Worm (Caenorhabditis elegans) whole organism, young adult: ENCODE results near the gene acr-8.

Experiments used
- B0261.1 ChIP-seq: sonication (generic microtip); optimal IDR thresholded peaks from 2 replicates; lab custom pipeline; 2016; ENCODE audit warnings: mild to moderate bottlenecking, missing genetic modification characterization, moderate library complexity, missing compliant biosample characterization
- F39B2.1 ChIP-seq: fragments of 200-800 bp; sonication (Bioruptor generic); IDR thresholded peaks from 2 replicates; pipeline ENCODE4 v1.3.6; 2022; ENCODE audit warnings: missing genetic modification reagents, missing genetic modification characterization, missing compliant biosample characterization
- ama-1 ChIP-seq, 3 experiments: fragments of 150-350 bp in 1 of 3; sonication (generic microtip) in 2 of 3; optimal IDR thresholded peaks; 2 replicates each; lab custom pipeline; 2014 to 2018; ENCODE audit warnings: missing biosample characterization in 2 of 3, missing genetic modification characterization in 2 of 3, missing genetic modification reagents in 2 of 3
- aptf-3 ChIP-seq: fragments of 200-800 bp; sonication (Bioruptor generic); IDR thresholded peaks from 2 replicates; pipeline ENCODE4 v1.3.6; 2022; ENCODE audit warnings: missing genetic modification characterization, missing compliant biosample characterization
- attf-5 ChIP-seq: fragments of 200-800 bp; sonication (Bioruptor generic); optimal IDR thresholded peaks from 2 replicates; lab custom pipeline; 2018; ENCODE audit warnings: mild to moderate bottlenecking, missing genetic modification characterization, missing compliant biosample characterization
- ceh-100 ChIP-seq: fragments of 200-800 bp; sonication (Bioruptor generic); IDR thresholded peaks from 2 replicates; pipeline ENCODE4 v1.3.6; 2022; ENCODE audit warnings: missing genetic modification reagents, missing genetic modification characterization, missing compliant biosample characterization
- ceh-27 ChIP-seq: fragments of 200-800 bp; sonication (Bioruptor generic); optimal IDR thresholded peaks from 2 replicates; lab custom pipeline; 2018; ENCODE audit warnings: mild to moderate bottlenecking, missing genetic modification characterization, moderate library complexity, missing compliant biosample characterization
- ceh-58 ChIP-seq: fragments of 200-800 bp; sonication (Bioruptor generic); IDR thresholded peaks from 2 replicates; pipeline ENCODE4 v1.3.6; 2022; ENCODE audit warnings: missing genetic modification characterization, missing compliant biosample characterization
- nhr-90 ChIP-seq: sonication (generic microtip); optimal IDR thresholded peaks from 2 replicates; lab custom pipeline; 2016; ENCODE audit warnings: missing genotype, mild to moderate bottlenecking, missing genetic modification characterization, missing compliant biosample characterization
- snpc-4 ChIP-seq, 5 experiments: fragments of 150-350 bp in 1 of 5; sonication (generic microtip) in 4 of 5; optimal IDR thresholded peaks; 2 replicates each; lab custom pipeline; 2014 to 2018; ENCODE audit warnings: missing genetic modification characterization in 5 of 5, missing biosample characterization in 3 of 5, antibody characterized with exemption in 2 of 5, mild to moderate bottlenecking in 2 of 5, missing compliant biosample characterization in 2 of 5, missing genotype in 2 of 5, moderate library complexity in 2 of 5, missing genetic modification reagents in 1 of 5

acr-8 gene

DNA sequence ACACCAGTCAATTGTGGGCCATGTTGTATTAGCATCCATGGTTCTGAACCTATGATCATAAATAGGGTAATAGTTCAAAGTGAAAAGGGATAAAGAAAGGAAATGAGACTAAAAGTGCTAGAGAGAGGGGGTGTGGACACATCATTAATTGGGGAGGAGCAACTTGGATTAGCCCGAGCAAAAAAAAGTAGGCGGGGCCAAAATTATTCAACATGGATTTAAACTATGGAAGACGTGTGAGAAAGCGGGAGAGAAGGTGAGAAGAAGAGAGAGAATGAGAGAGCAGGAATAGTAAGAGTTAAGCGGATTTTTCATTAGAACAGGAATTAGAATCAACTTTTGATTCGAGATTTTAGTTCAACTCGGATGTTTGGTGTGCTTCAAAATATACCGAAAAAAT lies 51.0 kb downstream of the acr-8 start, which contains the start of gene C39B10.1:
C39B10.1 (minus strand) TSS at position 101 of the 400 bp plus-strand sequence.
- no peak for TF ChIP-seq ama-1 (optimal IDR thresholded peaks at IDR 0.05; lab: Kevin White, UChicago)
- TF ChIP-seq ama-1 (GFP tag; optimal IDR thresholded peaks at IDR 0.05; lab: Kevin White, UChicago), result no peak
- no peak for TF ChIP-seq ceh-100 (GFP tag; lab: Robert Waterston, UW)
- TF ChIP-seq B0261.1, result no peak
- no peak for TF ChIP-seq snpc-4 (GFP tag; optimal IDR thresholded peaks at IDR 0.05; lab: Kevin White, UChicago)
- no peak for TF ChIP-seq snpc-4 (tag; optimal IDR thresholded peaks at IDR 0.05; lab: Kevin White, UChicago)
- no peak for TF ChIP-seq ceh-58
- TF ChIP-seq F39B2.1 (GFP tag; lab: Robert Waterston, UW), result no peak
- no peak for TF ChIP-seq aptf-3 (GFP tag; lab: Robert Waterston, UW)
- TF ChIP-seq ceh-27 (GFP tag; lab: Kevin White, UChicago), result no peak
- no peak for TF ChIP-seq attf-5 (GFP tag; lab: Kevin White, UChicago)
- no peak for TF ChIP-seq nhr-90 (tag; lab: Kevin White, UChicago)
